Fruit fly (Drosophila melanogaster) whole organism, embryonic: Measurements from ENCODE around the gene CG44139.

Experiments used
- Atf3 ChIP-seq: fragments of 200-800 bp; sonication (Bioruptor generic); optimal IDR thresholded peaks from 3 replicates; lab custom pipeline; 2016; ENCODE audit warnings: missing biosample characterization, missing genetic modification characterization
- Awh ChIP-seq: fragments of 200-800 bp; sonication (Bioruptor generic); IDR thresholded peaks from 2 replicates; pipeline ENCODE4, ENCODE4 v1.3.6; 2022; ENCODE audit warnings: missing biosample characterization, missing genetic modification characterization
- Bteb2 ChIP-seq: fragments of 200-800 bp; sonication (Bioruptor generic); optimal IDR thresholded peaks from 2 replicates; lab custom pipeline; 2016; ENCODE audit warnings: missing biosample characterization, missing genetic modification characterization
- CG10366 ChIP-seq: fragments of 200-800 bp; sonication (Bioruptor generic); IDR thresholded peaks from 2 replicates; pipeline ENCODE4 v1.3.6; 2022; ENCODE audit warnings: missing biosample characterization, missing genetic modification characterization
- CG13424 ChIP-seq: fragments of 200-800 bp; sonication (Bioruptor generic); optimal IDR thresholded peaks from 2 replicates; lab custom pipeline; 2019; ENCODE audit warnings: missing biosample characterization, mild to moderate bottlenecking, missing genetic modification characterization, moderate library complexity
- CG14667 ChIP-seq: fragments of 200-800 bp; sonication (Bioruptor generic); IDR thresholded peaks from 2 replicates; pipeline ENCODE4 v1.3.6; 2022; ENCODE audit warnings: missing biosample characterization, missing genetic modification characterization
- CG14710 ChIP-seq: fragments of 200-800 bp; sonication (Bioruptor generic); optimal IDR thresholded peaks from 3 replicates; lab custom pipeline; 2019; ENCODE audit warnings: missing biosample characterization, mild to moderate bottlenecking, missing genetic modification characterization, moderate library complexity
- CG1647 ChIP-seq: fragments of 200-800 bp; sonication (Bioruptor generic); optimal IDR thresholded peaks from 3 replicates; lab custom pipeline; 2016; ENCODE audit warnings: missing biosample characterization, missing genetic modification characterization
- CG17359 ChIP-seq: fragments of 200-800 bp; sonication (Bioruptor generic); optimal IDR thresholded peaks from 3 replicates; lab custom pipeline; 2018; ENCODE audit warnings: missing biosample characterization, mild to moderate bottlenecking, missing genetic modification characterization, moderate library complexity
- CG18011 ChIP-seq: fragments of 200-800 bp; sonication (Bioruptor generic); optimal IDR thresholded peaks from 2 replicates; lab custom pipeline; 2017; ENCODE audit warnings: missing biosample characterization, missing genetic modification characterization, mild to moderate bottlenecking, moderate library complexity, missing genotype
- CG2120 ChIP-seq: fragments of 200-800 bp; sonication (Bioruptor generic); optimal IDR thresholded peaks from 3 replicates; lab custom pipeline; 2016; ENCODE audit warnings: missing biosample characterization, missing genetic modification characterization
- CG32532 ChIP-seq: fragments of 200-800 bp; sonication (Bioruptor generic); IDR thresholded peaks from 2 replicates; pipeline ENCODE4 v1.3.6; 2022; ENCODE audit warnings: missing biosample characterization, missing genetic modification characterization
- CG4707 ChIP-seq: fragments of 200-800 bp; sonication (Bioruptor generic); optimal IDR thresholded peaks from 2 replicates; lab custom pipeline; 2018; ENCODE audit warnings: missing biosample characterization, mild to moderate bottlenecking, missing genetic modification characterization, moderate library complexity
- CG7745 ChIP-seq: fragments of 200-800 bp; sonication (Bioruptor generic); optimal IDR thresholded peaks from 2 replicates; lab custom pipeline; 2018; ENCODE audit warnings: missing biosample characterization, mild to moderate bottlenecking, missing genetic modification characterization, moderate library complexity
- CG7928 ChIP-seq: fragments of 200-800 bp; sonication (Bioruptor generic); optimal IDR thresholded peaks from 2 replicates; lab custom pipeline; 2017; ENCODE audit warnings: missing biosample characterization, mild to moderate bottlenecking, missing genetic modification characterization
- CG8944 ChIP-seq: fragments of 200-800 bp; sonication (Bioruptor generic); optimal IDR thresholded peaks from 3 replicates; lab custom pipeline; 2016; ENCODE audit warnings: missing biosample characterization, missing genetic modification characterization
- CG9817 ChIP-seq: fragments of 200-800 bp; sonication (Bioruptor generic); optimal IDR thresholded peaks from 2 replicates; lab custom pipeline; 2018; ENCODE audit warnings: missing biosample characterization, mild to moderate bottlenecking, missing genetic modification characterization, moderate library complexity
- CoRest ChIP-seq: fragments of 200-800 bp; sonication (Bioruptor generic); optimal IDR thresholded peaks from 3 replicates; lab custom pipeline; 2018; ENCODE audit warnings: missing biosample characterization, mild to moderate bottlenecking, missing genetic modification characterization, moderate library complexity
- CrebB ChIP-seq: fragments of 200-800 bp; sonication (Bioruptor generic); optimal IDR thresholded peaks from 3 replicates; lab custom pipeline; 2018; ENCODE audit warnings: missing biosample characterization, mild to moderate bottlenecking, missing genetic modification characterization
- Dip3 ChIP-seq: fragments of 200-800 bp; sonication (Bioruptor generic); optimal IDR thresholded peaks from 3 replicates; lab custom pipeline; 2016; ENCODE audit warnings: missing biosample characterization, missing genetic modification characterization
- E2f1 ChIP-seq: fragments of 200-800 bp; sonication (Bioruptor generic); IDR thresholded peaks from 2 replicates; pipeline ENCODE4 v1.3.6; 2022; ENCODE audit warnings: missing biosample characterization, missing genetic modification characterization
- Ets65A ChIP-seq: fragments of 200-800 bp; sonication (Bioruptor generic); peaks from one replicate; lab custom pipeline; 2016; ENCODE audit warnings: missing biosample characterization, missing genetic modification characterization
- Gug ChIP-seq: fragments of 200-800 bp; sonication (Bioruptor generic); IDR thresholded peaks from 4 replicates; pipeline ENCODE4 v1.3.6; 2022; ENCODE audit warnings: missing biosample characterization, missing genetic modification characterization
- H15 ChIP-seq: fragments of 200-800 bp; sonication (Bioruptor generic); IDR thresholded peaks from 3 replicates; pipeline ENCODE4 v1.3.6; 2022; ENCODE audit warnings: missing biosample characterization, missing genetic modification characterization
- H2.0 ChIP-seq: fragments of 200-800 bp; sonication (Bioruptor generic); IDR thresholded peaks from 2 replicates; pipeline ENCODE4 v1.3.6; 2022; ENCODE audit warnings: missing biosample characterization, missing genetic modification characterization
- HLH3B ChIP-seq: fragments of 200-800 bp; sonication (Bioruptor generic); IDR thresholded peaks from 2 replicates; pipeline ENCODE4 v1.3.6; 2022; ENCODE audit warnings: missing biosample characterization, missing genetic modification characterization
- HLH54F ChIP-seq: fragments of 200-800 bp; sonication (Bioruptor generic); optimal IDR thresholded peaks from 3 replicates; lab custom pipeline; 2016; ENCODE audit warnings: missing biosample characterization, missing genetic modification characterization
- Hmr ChIP-seq: fragments of 200-800 bp; sonication (Bioruptor generic); optimal IDR thresholded peaks from 3 replicates; lab custom pipeline; 2017; ENCODE audit warnings: mild to moderate bottlenecking, missing biosample characterization, missing genetic modification reagents, missing genetic modification characterization
- Hr78 ChIP-seq, 2 experiments: fragments of 200-800 bp in 1 of 2; fragments of >200 bp in 1 of 2; sonication (Bioruptor generic) in 1 of 2; optimal IDR thresholded peaks; 2 replicates each; lab custom pipeline; 2017 to 2019; ENCODE audit warnings: missing biosample characterization in 2 of 2, missing genetic modification characterization in 2 of 2, mild to moderate bottlenecking in 1 of 2, moderate library complexity in 1 of 2
- MBD-R2 ChIP-seq: fragments of 200-800 bp; sonication (Bioruptor generic); IDR thresholded peaks from 2 replicates; pipeline ENCODE4 v1.3.6; 2022; ENCODE audit warnings: missing biosample characterization, missing genetic modification characterization
- Neu2 ChIP-seq: fragments of 200-800 bp; sonication (Bioruptor generic); optimal IDR thresholded peaks from 3 replicates; lab custom pipeline; 2016; ENCODE audit warnings: missing biosample characterization, missing genetic modification characterization, borderline replicate concordance
- Oaz ChIP-seq: fragments of 200-800 bp; sonication (Bioruptor generic); IDR thresholded peaks from 2 replicates; pipeline ENCODE4 v1.3.6; 2022; ENCODE audit warnings: missing biosample characterization, missing genetic modification characterization
- Opbp ChIP-seq: fragments of 200-800 bp; sonication (Bioruptor generic); IDR thresholded peaks from 3 replicates; pipeline ENCODE4 v1.3.6; 2022; ENCODE audit warnings: missing biosample characterization, missing genetic modification characterization; ENCODE audit not compliant: partially characterized antibody
- Poxn ChIP-seq: fragments of 200-800 bp; sonication (Bioruptor generic); IDR thresholded peaks from 2 replicates; pipeline ENCODE4 v1.3.6; 2022; ENCODE audit warnings: missing biosample characterization, missing genetic modification characterization
- Ptx1 ChIP-seq: fragments of 200-800 bp; sonication (Bioruptor generic); IDR thresholded peaks from 2 replicates; pipeline ENCODE4 v1.3.6; 2022; ENCODE audit warnings: missing biosample characterization, missing genetic modification characterization
- Sox102F ChIP-seq: fragments of 200-800 bp; sonication (Bioruptor generic); optimal IDR thresholded peaks from 2 replicates; lab custom pipeline; 2018; ENCODE audit warnings: missing biosample characterization, mild to moderate bottlenecking, missing genetic modification characterization, moderate library complexity
- Ssrp ChIP-seq: fragments of 200-800 bp; sonication (Bioruptor generic); optimal IDR thresholded peaks from 2 replicates; lab custom pipeline; 2018; ENCODE audit warnings: missing biosample characterization, mild to moderate bottlenecking, missing genetic modification characterization, moderate library complexity
- Usf ChIP-seq: fragments of 200-800 bp; sonication (Bioruptor generic); optimal IDR thresholded peaks from 2 replicates; lab custom pipeline; 2017; ENCODE audit warnings: missing genotype, missing biosample characterization, missing genetic modification characterization
- ara ChIP-seq: fragments of 200-800 bp; sonication (Bioruptor generic); IDR thresholded peaks from 2 replicates; pipeline ENCODE4 v1.3.6; 2022; ENCODE audit warnings: missing biosample characterization, missing genetic modification characterization
- cad ChIP-seq: fragments of >200 bp; optimal IDR thresholded peaks from 2 replicates; lab custom pipeline; 2017; ENCODE audit warnings: missing biosample characterization, missing genetic modification characterization
- cg ChIP-seq: fragments of 200-800 bp; sonication (Bioruptor generic); optimal IDR thresholded peaks from 3 replicates; lab custom pipeline; 2019; ENCODE audit warnings: missing biosample characterization, mild to moderate bottlenecking, missing genetic modification characterization, moderate library complexity
- ci ChIP-seq: fragments of 200-800 bp; sonication (Bioruptor generic); IDR thresholded peaks from 3 replicates; pipeline ENCODE4 v1.3.6; 2022; ENCODE audit warnings: missing biosample characterization, missing genetic modification characterization
- da ChIP-seq: fragments of 200-800 bp; sonication (Bioruptor generic); optimal IDR thresholded peaks from 2 replicates; lab custom pipeline; 2016; ENCODE audit warnings: missing biosample characterization, missing genetic modification characterization
- h ChIP-seq: fragments of >200 bp; optimal IDR thresholded peaks from 2 replicates; lab custom pipeline; 2017
- hkb ChIP-seq, 2 experiments: fragments of 200-800 bp in 1 of 2; fragments of >200 bp in 1 of 2; sonication (Bioruptor generic) in 1 of 2; IDR thresholded peaks in 1 of 2; optimal IDR thresholded peaks in 1 of 2; 2 replicates each; pipeline versions ENCODE4 v1.3.6 to Lab custom; 2017 to 2022; ENCODE audit warnings: missing biosample characterization in 1 of 2, missing genetic modification characterization in 1 of 2
- ind ChIP-seq: fragments of 200-800 bp; sonication (Bioruptor generic); optimal IDR thresholded peaks from 3 replicates; lab custom pipeline; 2016; ENCODE audit warnings: missing biosample characterization, missing genetic modification characterization
- jing ChIP-seq: fragments of 200-800 bp; sonication (Bioruptor generic); optimal IDR thresholded peaks from 2 replicates; lab custom pipeline; 2018; ENCODE audit warnings: missing biosample characterization, mild to moderate bottlenecking, missing genetic modification characterization
- otp ChIP-seq: fragments of 200-800 bp; sonication (Bioruptor generic); IDR thresholded peaks from 3 replicates; pipeline ENCODE4, ENCODE4 v1.3.6; 2022; ENCODE audit warnings: missing biosample characterization, missing genetic modification characterization
- row ChIP-seq: fragments of 200-800 bp; sonication (Bioruptor generic); IDR thresholded peaks from 3 replicates; pipeline ENCODE4 v1.3.6; 2022; ENCODE audit warnings: missing biosample characterization, missing genetic modification characterization
- sens ChIP-seq: fragments of 200-800 bp; sonication (Bioruptor generic); peaks from one replicate; lab custom pipeline; 2016; ENCODE audit warnings: missing biosample characterization, missing genetic modification characterization
- wek ChIP-seq: fragments of 200-800 bp; sonication (Bioruptor generic); optimal IDR thresholded peaks from 3 replicates; lab custom pipeline; 2018; ENCODE audit warnings: missing biosample characterization, mild to moderate bottlenecking, missing genetic modification characterization, moderate library complexity

Gene CG44139

dm6 chr2L:2402194-2402593, 22.4 kb upstream of the CG44139 start:
- TF ChIP-seq CG17359 (tag; lab: Kevin White, UChicago), result peak; percentile 36
- no peak for TF ChIP-seq CG8944 (GFP tag; lab: Kevin White, UChicago)
- no peak for TF ChIP-seq CG4707 (GFP tag; lab: Kevin White, UChicago)
- peak; percentile 35 for TF ChIP-seq Ets65A (GFP tag; lab: Kevin White, UChicago)
- 0 out of 2 replicates have a peak, but pooled peaks have one; percentile 20 for TF ChIP-seq CG14667 (GFP tag; lab: Robert Waterston, UW)
- TF ChIP-seq Sox102F (GFP tag; lab: Kevin White, UChicago), result peak; percentile 31
- peak; percentile 14 for TF ChIP-seq Ssrp (tag; lab: Kevin White, UChicago)
- no peak for TF ChIP-seq h (lab: Kevin White, UChicago)
- no peak for TF ChIP-seq CG2120 (GFP tag; lab: Kevin White, UChicago)
- no peak for TF ChIP-seq cad (GFP tag; lab: Kevin White, UChicago)
- TF ChIP-seq Opbp (GFP tag; lab: Robert Waterston, UW), result no peak
- no peak for TF ChIP-seq Usf (GFP tag; lab: Kevin White, UChicago)
- TF ChIP-seq hkb (optimal IDR thresholded peaks at IDR 0.05; lab: Kevin White, UChicago), result no peak
- peak; percentile 50 for TF ChIP-seq hkb (GFP tag; IDR thresholded peaks at IDR 0.05; lab: Robert Waterston, UW)
- TF ChIP-seq CoRest (tag; lab: Kevin White, UChicago), result no peak
- 0 out of 2 replicates have a peak, but pooled peaks have one; percentile 38 for TF ChIP-seq ara
- 0 out of 3 replicates have a peak, but pooled peaks have one; percentile 31 for TF ChIP-seq otp (GFP tag; lab: Robert Waterston, UW)
- TF ChIP-seq Neu2 (GFP tag; lab: Kevin White, UChicago), result no peak
- no peak for TF ChIP-seq Bteb2 (GFP tag; lab: Kevin White, UChicago)
- TF ChIP-seq ci, result 0 out of 3 replicates have a peak, but pooled peaks have one; percentile 20
- TF ChIP-seq HLH54F (GFP tag; lab: Kevin White, UChicago), result no peak
- TF ChIP-seq CG18011, result no peak
- TF ChIP-seq Hr78 (GFP tag; optimal IDR thresholded peaks at IDR 0.05; lab: Kevin White, UChicago), result no peak
- TF ChIP-seq cg, result no peak
- TF ChIP-seq Gug, result no peak
- TF ChIP-seq Ptx1 (GFP tag; lab: Robert Waterston, UW), result peak; percentile 57
- TF ChIP-seq wek (GFP tag; lab: Kevin White, UChicago), result no peak
- TF ChIP-seq Awh (GFP tag; lab: Robert Waterston, UW), result peak; percentile 45; the same call in 1 of the 2 replicates
- peak; percentile 15 for TF ChIP-seq ind (GFP tag; lab: Kevin White, UChicago)
- TF ChIP-seq HLH3B (GFP tag; lab: Robert Waterston, UW), result 0 out of 2 replicates have a peak, but pooled peaks have one; percentile 25
- peak; percentile 8 for TF ChIP-seq Hmr (GFP tag; lab: Kevin White, UChicago)
- TF ChIP-seq Dip3 (GFP tag; lab: Kevin White, UChicago), result no peak
- TF ChIP-seq Atf3 (GFP tag; lab: Kevin White, UChicago), result no peak
- no peak for TF ChIP-seq CrebB (tag; lab: Kevin White, UChicago)
- peak; percentile 27 for TF ChIP-seq CG13424 (tag; lab: Kevin White, UChicago)
- 0 out of 2 replicates have a peak, but pooled peaks have one; percentile 4 for TF ChIP-seq H2.0 (GFP tag; lab: Robert Waterston, UW)
- no peak for TF ChIP-seq CG7928 (GFP tag; lab: Kevin White, UChicago)
- TF ChIP-seq H15 (GFP tag; lab: Robert Waterston, UW), result 0 out of 3 replicates have a peak, but pooled peaks have one; percentile 43
- TF ChIP-seq row (GFP tag; lab: Robert Waterston, UW), result peak; percentile 48; the same call in 2 of the 3 replicates
- peak; percentile 34; the same call in 1 of the 2 replicates for TF ChIP-seq CG10366
- no peak for TF ChIP-seq CG1647 (GFP tag; lab: Kevin White, UChicago)
- TF ChIP-seq MBD-R2 (GFP tag; lab: Robert Waterston, UW), result no peak
- peak; percentile 20 for TF ChIP-seq CG9817 (tag; lab: Kevin White, UChicago)
- no peak for TF ChIP-seq E2f1
- TF ChIP-seq sens, result peak; percentile 72
- no peak for TF ChIP-seq jing
- TF ChIP-seq CG32532 (GFP tag; lab: Robert Waterston, UW), result 0 out of 2 replicates have a peak, but pooled peaks have one; percentile 19
- TF ChIP-seq CG14710 (tag; lab: Kevin White, UChicago), result no peak
- no peak for TF ChIP-seq da (GFP tag; lab: Kevin White, UChicago)
- TF ChIP-seq Oaz (GFP tag; lab: Robert Waterston, UW), result no peak
- TF ChIP-seq Poxn (GFP tag; lab: Robert Waterston, UW), result no peak
- no peak for TF ChIP-seq CG7745
